Fruit fly (Drosophila melanogaster) S2 (cell line): ENCODE measurements around the gene noc.

ENCODE experiments used
- CG8478 ChIP-seq: fragments of >200 bp; optimal IDR thresholded peaks from 2 replicates; lab custom pipeline; 2018
- CTCF ChIP-seq, 2 experiments: fragments of >200 bp; optimal IDR thresholded peaks; 2 replicates each; lab custom pipeline; 2018

- TF ChIP-seq CTCF (optimal IDR thresholded peaks at IDR 0.05; lab: Kevin White, UChicago) (no peak), CG8478 (lab: Kevin White, UChicago) (no peak)
Observed at dm6 chr2L:14464328-14464727, 26.3 kb upstream of the noc start.
